Worm (Caenorhabditis elegans): ENCODE results near the gene cct-7.

DNA sequence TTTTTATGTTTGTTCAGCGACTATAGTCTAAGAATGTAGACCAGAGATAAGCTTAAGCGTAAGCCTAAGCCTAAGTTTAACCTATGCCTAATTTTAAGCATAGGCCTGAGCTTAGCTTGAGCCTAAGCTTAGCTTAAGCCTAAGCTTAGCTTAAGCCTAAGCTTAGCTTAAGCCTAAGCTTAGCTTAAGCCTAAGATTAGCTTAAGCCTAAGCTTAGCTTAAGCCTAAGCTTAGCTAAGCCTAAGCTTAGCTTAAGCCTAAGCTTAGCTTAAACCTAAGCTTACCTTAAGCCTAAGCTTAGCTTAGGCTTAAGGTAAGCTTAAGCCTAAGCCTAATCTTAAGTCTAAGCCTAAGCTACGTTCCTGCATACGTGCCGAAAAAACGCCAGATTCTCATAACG lies 23.5 kb upstream of the cct-7 start:
- TF ChIP-seq W03F9.2 (tag; optimal IDR thresholded peaks at IDR 0.05) = no peak
- no peak for TF ChIP-seq him-1 (tag; optimal IDR thresholded peaks at IDR 0.05)

All from whole organism, L4/young adult.